Worm (Caenorhabditis elegans) whole organism, midembryonic: ENCODE measurements around the gene ZK328.6.

Experiments
- T22C8.4 ChIP-seq: fragments of 200-800 bp; sonication (Bioruptor generic); IDR thresholded peaks from 2 replicates; pipeline ENCODE4 v1.3.6; 2022; ENCODE audit warnings: missing genetic modification characterization, missing compliant biosample characterization
- flt-1 ChIP-seq: fragments of 200-800 bp; sonication (Bioruptor generic); IDR thresholded peaks from 2 replicates; pipeline ENCODE4 v1.3.6; 2022; ENCODE audit warnings: missing genetic modification characterization, missing compliant biosample characterization
- klf-2 ChIP-seq: fragments of 200-800 bp; sonication (Bioruptor generic); conservative IDR thresholded peaks from 2 replicates; pipeline ENCODE4 v1.3.6; 2022; ENCODE audit warnings: missing genetic modification reagents, missing genetic modification characterization, missing compliant biosample characterization
- med-1 ChIP-seq: sonication (generic microtip); optimal IDR thresholded peaks from 2 replicates; lab custom pipeline; 2017; ENCODE audit warnings: missing genetic modification characterization, mild to moderate bottlenecking, missing compliant biosample characterization, antibody characterized with exemption, missing genetic modification reagents; ENCODE audit not compliant: insufficient read depth
- tab-1 ChIP-seq: fragments of 200-800 bp; sonication (Bioruptor generic); IDR thresholded peaks from 2 replicates; pipeline ENCODE4 v1.3.6; 2022; ENCODE audit warnings: missing genetic modification characterization, missing compliant biosample characterization
- ztf-23 ChIP-seq: fragments of 200-800 bp; sonication (Bioruptor generic); IDR thresholded peaks from 2 replicates; pipeline ENCODE4 v1.3.6; 2022; ENCODE audit warnings: missing genetic modification reagents, missing genetic modification characterization, missing compliant biosample characterization

DNA sequence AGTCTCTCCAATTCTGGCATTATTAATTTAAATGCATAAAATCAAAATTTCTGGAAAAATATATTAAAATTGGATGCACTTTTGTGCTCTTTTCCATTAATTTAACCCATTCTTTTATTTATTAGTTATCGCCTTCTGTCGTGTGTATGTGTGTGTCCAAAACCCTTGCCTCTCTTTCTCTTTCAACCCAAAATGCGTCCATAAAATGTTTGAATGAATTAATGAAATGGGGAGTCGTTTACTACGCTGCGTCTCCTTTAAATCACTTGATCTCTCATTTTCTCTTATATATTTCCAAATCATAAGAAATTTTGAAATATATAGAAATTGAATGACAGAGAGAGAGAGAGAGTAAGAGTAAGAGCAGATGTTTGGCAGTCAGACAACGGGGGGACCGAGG lies 47.6 kb upstream of the ZK328.6 start:
- TF ChIP-seq flt-1 (no peak), med-1 (GFP tag; lab: Kevin White, UChicago) (no peak), T22C8.4 (GFP tag; lab: Robert Waterston, UW) (no peak), tab-1 (GFP tag; lab: Robert Waterston, UW) (no peak), ztf-23 (GFP tag; lab: Robert Waterston, UW) (no peak), klf-2 (GFP tag; lab: Robert Waterston, UW) (no peak)
